Worm (Caenorhabditis elegans) whole organism, L4 larva: ENCODE measurements around the gene F44E2.3.

Experiments
- F10B5.3 ChIP-seq: sonication (generic microtip); optimal IDR thresholded peaks from 2 replicates; lab custom pipeline; 2016; ENCODE audit warnings: mild to moderate bottlenecking, missing genetic modification characterization, missing compliant biosample characterization
- F49E8.2 ChIP-seq: sonication (generic microtip); optimal IDR thresholded peaks from 2 replicates; lab custom pipeline; 2016; ENCODE audit warnings: missing compliant biosample characterization, mild to moderate bottlenecking, missing genetic modification characterization, borderline replicate concordance
- R02D3.7 ChIP-seq: fragments of 150-350 bp; sonication (generic microtip); optimal IDR thresholded peaks from 3 replicates; lab custom pipeline; 2014; ENCODE audit warnings: missing biosample characterization, missing genetic modification characterization
- T26A8.4 ChIP-seq: fragments of 200-800 bp; sonication (Bioruptor generic); IDR thresholded peaks from 2 replicates; pipeline ENCODE4 v1.3.6; 2022; ENCODE audit warnings: missing genetic modification characterization, missing compliant biosample characterization
- Y105C5A.15 ChIP-seq: fragments of 200-800 bp; sonication (Bioruptor generic); IDR thresholded peaks from 2 replicates; pipeline ENCODE4 v1.3.6; 2022; ENCODE audit warnings: missing genetic modification characterization, missing compliant biosample characterization
- ZK337.2 ChIP-seq: fragments of 200-800 bp; sonication (Bioruptor generic); IDR thresholded peaks from 2 replicates; pipeline ENCODE4 v1.3.6; 2022; ENCODE audit warnings: missing genetic modification reagents, missing genetic modification characterization, missing compliant biosample characterization
- aha-1 ChIP-seq: fragments of 150-350 bp; peaks from one replicate; lab custom pipeline; 2014; ENCODE audit warnings: missing biosample characterization, missing genetic modification characterization
- ama-1 ChIP-seq: fragments of 150-350 bp; optimal IDR thresholded peaks from 2 replicates; lab custom pipeline; 2014; ENCODE audit warnings: inconsistent platforms, mixed read lengths
- arid-1 ChIP-seq: fragments of 200-800 bp; sonication (Bioruptor generic); conservative IDR thresholded peaks from 2 replicates; pipeline ENCODE4 v1.3.6; 2022; ENCODE audit warnings: missing genetic modification reagents, missing genetic modification characterization, missing compliant biosample characterization
- attf-4 ChIP-seq: sonication (generic microtip); optimal IDR thresholded peaks from 3 replicates; lab custom pipeline; 2017; ENCODE audit warnings: missing biosample characterization, missing genetic modification characterization
- ceh-28 ChIP-seq: fragments of 150-350 bp; optimal IDR thresholded peaks from 2 replicates; lab custom pipeline; 2014; ENCODE audit warnings: missing biosample characterization, missing genetic modification reagents, missing genetic modification characterization
- ceh-32 ChIP-seq: sonication (generic microtip); optimal IDR thresholded peaks from 2 replicates; lab custom pipeline; 2016; ENCODE audit warnings: mild to moderate bottlenecking, missing genetic modification characterization, missing compliant biosample characterization; ENCODE audit not compliant: poor library complexity
- ceh-44 ChIP-seq: fragments of 200-800 bp; sonication (Bioruptor generic); IDR thresholded peaks from 2 replicates; pipeline ENCODE4 v1.3.6; 2022; ENCODE audit warnings: missing genetic modification reagents, missing genetic modification characterization, missing compliant biosample characterization
- ctbp-1 ChIP-seq: fragments of 200-800 bp; sonication (Bioruptor generic); IDR thresholded peaks from 2 replicates; pipeline ENCODE4 v1.3.6; 2022; ENCODE audit warnings: missing genetic modification reagents, missing genetic modification characterization, missing compliant biosample characterization
- daf-12 ChIP-seq: fragments of 150-350 bp; optimal IDR thresholded peaks from 2 replicates; lab custom pipeline; 2014; ENCODE audit warnings: missing biosample characterization, missing genetic modification reagents, missing genetic modification characterization
- daf-16 ChIP-seq, 3 experiments: sonication (generic microtip); optimal IDR thresholded peaks; 2 replicates each; lab custom pipeline; 2016 to 2017; ENCODE audit warnings: missing genetic modification characterization in 3 of 3, missing genetic modification reagents in 3 of 3, mild to moderate bottlenecking in 2 of 3, missing compliant biosample characterization in 2 of 3, missing biosample characterization in 1 of 3, moderate library complexity in 1 of 3
- dmd-8 ChIP-seq: fragments of 200-800 bp; sonication (Bioruptor generic); IDR thresholded peaks from 2 replicates; pipeline ENCODE4 v1.3.6; 2022; ENCODE audit warnings: missing genetic modification characterization, missing compliant biosample characterization
- dpl-1 ChIP-seq: fragments of 150-350 bp; optimal IDR thresholded peaks from 2 replicates; lab custom pipeline; 2014; ENCODE audit warnings: missing biosample characterization, missing genetic modification reagents, missing genetic modification characterization
- duxl-1 ChIP-seq: sonication (generic microtip); optimal IDR thresholded peaks from 2 replicates; lab custom pipeline; 2016; ENCODE audit warnings: mild to moderate bottlenecking, missing genetic modification characterization, moderate library complexity, missing compliant biosample characterization; ENCODE audit not compliant: poor library complexity
- egl-27 ChIP-seq: sonication (generic microtip); optimal IDR thresholded peaks from 3 replicates; lab custom pipeline; 2017; ENCODE audit warnings: missing biosample characterization, missing genetic modification reagents, missing genetic modification characterization
- egl-43 ChIP-seq: fragments of 200-800 bp; sonication (Bioruptor generic); IDR thresholded peaks from 2 replicates; pipeline ENCODE4 v1.3.6; 2022; ENCODE audit warnings: missing genetic modification reagents, missing genetic modification characterization, missing compliant biosample characterization
- fkh-10 ChIP-seq: fragments of 150-350 bp; optimal IDR thresholded peaks from 2 replicates; lab custom pipeline; 2014; ENCODE audit warnings: missing biosample characterization, missing genetic modification reagents, missing genetic modification characterization
- fos-1 ChIP-seq: fragments of 150-350 bp; optimal IDR thresholded peaks from 2 replicates; lab custom pipeline; 2014; ENCODE audit warnings: missing biosample characterization, missing genetic modification characterization
- hlh-30 ChIP-seq: sonication (generic microtip); optimal IDR thresholded peaks from 2 replicates; lab custom pipeline; 2017; ENCODE audit warnings: antibody characterized with exemption, mild to moderate bottlenecking, missing genetic modification characterization, missing compliant biosample characterization; ENCODE audit not compliant: insufficient read depth
- hmg-1.1 ChIP-seq: fragments of 200-800 bp; sonication (Bioruptor generic); IDR thresholded peaks from 2 replicates; pipeline ENCODE4 v1.3.6; 2022; ENCODE audit warnings: missing genetic modification reagents, missing genetic modification characterization, missing compliant biosample characterization
- lin-38 ChIP-seq: fragments of 200-800 bp; sonication (Bioruptor generic); IDR thresholded peaks from 2 replicates; pipeline ENCODE4 v1.3.6; 2022; ENCODE audit warnings: missing genetic modification reagents, missing genetic modification characterization, missing compliant biosample characterization
- lin-39 ChIP-seq: fragments of 150-350 bp; optimal IDR thresholded peaks from 2 replicates; lab custom pipeline; 2014; ENCODE audit warnings: missing biosample characterization, missing genetic modification reagents, missing genetic modification characterization
- lsy-2 ChIP-seq, 2 experiments: fragments of 150-350 bp in 1 of 2; sonication (generic microtip) in 1 of 2; optimal IDR thresholded peaks; 2 replicates each; lab custom pipeline; 2014 to 2017; ENCODE audit warnings: missing biosample characterization in 2 of 2, missing genetic modification characterization in 2 of 2
- madf-9 ChIP-seq: fragments of 200-800 bp; sonication (Bioruptor generic); conservative IDR thresholded peaks from 2 replicates; pipeline ENCODE4 v1.3.6; 2022; ENCODE audit warnings: missing genetic modification reagents, missing genetic modification characterization, missing compliant biosample characterization
- mdl-1 ChIP-seq, 2 experiments: fragments of 150-350 bp in 1 of 2; sonication (generic microtip) in 1 of 2; optimal IDR thresholded peaks; 2 replicates each; lab custom pipeline; 2014 to 2017; ENCODE audit warnings: missing biosample characterization in 2 of 2, missing genetic modification characterization in 2 of 2
- mdt-29 ChIP-seq: fragments of 200-800 bp; sonication (Bioruptor generic); IDR thresholded peaks from 2 replicates; pipeline ENCODE4 v1.3.6; 2022; ENCODE audit warnings: missing genetic modification reagents, missing genetic modification characterization, missing compliant biosample characterization
- mep-1 ChIP-seq: fragments of 150-350 bp; sonication (generic microtip); optimal IDR thresholded peaks from 3 replicates; lab custom pipeline; 2014; ENCODE audit warnings: missing biosample characterization, missing genetic modification characterization
- nhr-111 ChIP-seq: fragments of 200-800 bp; sonication (Bioruptor generic); optimal IDR thresholded peaks from 2 replicates; lab custom pipeline; 2018; ENCODE audit warnings: mild to moderate bottlenecking, missing genetic modification characterization, missing compliant biosample characterization
- nhr-48 ChIP-seq: sonication (generic microtip); optimal IDR thresholded peaks from 2 replicates; lab custom pipeline; 2016; ENCODE audit warnings: mild to moderate bottlenecking, missing genetic modification characterization, missing compliant biosample characterization
- nhr-76 ChIP-seq: fragments of 150-350 bp; optimal IDR thresholded peaks from 2 replicates; lab custom pipeline; 2014; ENCODE audit warnings: missing biosample characterization, missing genetic modification characterization
- nhr-77 ChIP-seq: fragments of 150-350 bp; optimal IDR thresholded peaks from 2 replicates; lab custom pipeline; 2014; ENCODE audit warnings: missing biosample characterization, missing genetic modification characterization
- pqm-1 ChIP-seq: sonication (generic microtip); optimal IDR thresholded peaks from 2 replicates; lab custom pipeline; 2017; ENCODE audit warnings: missing biosample characterization, missing genetic modification characterization
- rbr-2 ChIP-seq: sonication (generic microtip); optimal IDR thresholded peaks from 2 replicates; lab custom pipeline; 2016; ENCODE audit warnings: missing genotype, missing genetic modification characterization, missing compliant biosample characterization
- saeg-2 ChIP-seq: fragments of 200-800 bp; sonication (Bioruptor generic); IDR thresholded peaks from 2 replicates; pipeline ENCODE4 v1.3.6; 2022; ENCODE audit warnings: missing genetic modification reagents, missing genetic modification characterization, missing compliant biosample characterization
- set-16 ChIP-seq: fragments of 200-800 bp; sonication (Bioruptor generic); IDR thresholded peaks from 2 replicates; pipeline ENCODE4 v1.3.6; 2022; ENCODE audit warnings: missing genetic modification reagents, missing genetic modification characterization, missing compliant biosample characterization
- snpc-1.2 ChIP-seq: fragments of 200-800 bp; sonication (Bioruptor generic); IDR thresholded peaks from 2 replicates; pipeline ENCODE4 v1.3.6; 2022; ENCODE audit warnings: missing genetic modification reagents, missing genetic modification characterization, missing compliant biosample characterization
- spr-1 ChIP-seq: sonication (generic microtip); optimal IDR thresholded peaks from 2 replicates; lab custom pipeline; 2016; ENCODE audit warnings: mild to moderate bottlenecking, missing genetic modification characterization, missing compliant biosample characterization
- spr-3 ChIP-seq: fragments of 200-800 bp; sonication (Bioruptor generic); optimal IDR thresholded peaks from 2 replicates; lab custom pipeline; 2018; ENCODE audit warnings: mild to moderate bottlenecking, missing genetic modification characterization, missing compliant biosample characterization
- tag-97 ChIP-seq: fragments of 200-800 bp; sonication (Bioruptor generic); IDR thresholded peaks from 2 replicates; pipeline ENCODE4 v1.3.6; 2022; ENCODE audit warnings: missing genetic modification characterization, missing compliant biosample characterization
- zfp-2 ChIP-seq: sonication (generic microtip); optimal IDR thresholded peaks from 2 replicates; lab custom pipeline; 2016; ENCODE audit warnings: mild to moderate bottlenecking, missing genetic modification characterization, missing compliant biosample characterization
- zip-11 ChIP-seq: fragments of 200-800 bp; sonication (Bioruptor generic); IDR thresholded peaks from 2 replicates; pipeline ENCODE4 v1.3.6; 2022; ENCODE audit warnings: missing genetic modification characterization, missing compliant biosample characterization
- zip-2 ChIP-seq: fragments of 150-350 bp; optimal IDR thresholded peaks from 2 replicates; lab custom pipeline; 2014; ENCODE audit warnings: missing biosample characterization, missing genetic modification characterization
- ztf-11 ChIP-seq: fragments of 150-350 bp; optimal IDR thresholded peaks from 2 replicates; lab custom pipeline; 2014; ENCODE audit warnings: missing biosample characterization, missing genetic modification characterization

Gene F44E2.3

DNA sequence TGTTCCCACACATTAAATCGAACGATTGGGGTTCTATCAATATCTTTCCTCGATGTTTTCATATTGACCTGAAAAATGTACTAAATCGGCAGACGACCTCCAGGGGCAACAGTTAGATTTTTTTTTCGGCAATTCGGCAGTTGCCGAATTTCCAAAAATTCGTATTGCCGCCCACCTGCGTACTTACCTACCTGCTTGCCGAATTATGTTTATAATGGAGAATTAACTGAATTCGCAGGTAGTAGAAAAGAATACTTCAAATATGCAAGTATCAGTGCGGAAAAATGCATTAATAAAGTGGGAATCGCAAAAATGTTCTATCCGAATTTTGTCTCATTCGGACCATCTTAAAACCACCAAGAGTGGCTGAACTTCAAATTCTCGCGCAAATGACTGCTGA is 40.6 kb upstream of the F44E2.3 start:
- TF ChIP-seq aha-1 (tag; lab: Kevin White, UChicago) (peak; percentile 94), spr-1 (tag; lab: Kevin White, UChicago) (no peak)

DNA sequence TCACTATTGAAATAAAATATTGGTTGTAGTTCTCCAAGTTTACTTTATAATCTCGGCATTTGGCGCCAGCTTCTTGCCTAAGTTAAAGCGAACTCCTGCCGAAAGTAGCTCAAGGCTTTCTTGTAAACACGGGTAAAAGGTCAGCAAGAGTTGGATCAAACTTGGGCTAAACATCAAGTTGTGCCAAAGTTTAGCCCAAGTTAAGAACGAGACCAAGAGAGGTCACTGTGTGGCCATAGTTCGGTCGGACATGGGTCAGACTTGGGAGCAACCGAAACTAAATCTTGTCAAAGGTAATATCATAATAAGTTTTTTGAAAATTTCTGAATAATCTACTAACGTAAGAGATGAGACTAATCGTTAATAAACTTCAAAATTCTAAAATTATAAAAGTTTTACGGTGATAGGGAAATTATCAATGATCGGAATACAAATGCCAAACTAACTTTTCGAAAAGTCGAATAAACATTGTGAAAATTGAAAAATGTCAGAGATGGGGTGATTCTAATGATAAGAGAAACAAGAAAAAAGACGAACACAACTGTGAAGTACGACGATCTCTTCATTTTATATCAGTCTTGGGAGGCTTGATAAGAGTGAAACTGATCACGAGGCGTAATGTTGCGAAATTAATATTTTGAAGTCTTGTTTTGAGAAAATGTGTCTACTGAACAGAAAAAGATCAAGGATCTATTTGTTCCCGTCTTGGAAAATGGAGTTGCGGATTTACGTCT is 39.0 kb upstream of the F44E2.3 start:
- TF ChIP-seq T26A8.4 (peak; percentile 43), nhr-48 (tag; lab: Kevin White, UChicago) (no peak), fos-1 (no peak), ZK337.2 (GFP tag; lab: Robert Waterston, UW) (no peak), snpc-1.2 (no peak), spr-1 (tag; lab: Kevin White, UChicago) (no peak), attf-4 (no peak), fkh-10 (GFP tag; lab: Kevin White, UChicago) (no peak), nhr-111 (GFP tag; lab: Kevin White, UChicago) (no peak), zip-11 (GFP tag; lab: Robert Waterston, UW) (no peak), rbr-2 (tag; lab: Kevin White, UChicago) (no peak), hmg-1.1 (GFP tag; lab: Robert Waterston, UW) (no peak), madf-9 (GFP tag; lab: Robert Waterston, UW) (no peak; the same call in 1 of the 2 replicates), daf-12 (tag; lab: Kevin White, UChicago) (no peak), ama-1 (lab: Kevin White, UChicago) (peak; percentile 85), aha-1 (tag; lab: Kevin White, UChicago) (peak; percentile 8), tag-97 (no peak), nhr-76 (tag; lab: Kevin White, UChicago) (no peak), egl-43 (GFP tag; lab: Robert Waterston, UW) (no peak), mdt-29 (no peak), R02D3.7 (no peak), nhr-77 (tag; lab: Kevin White, UChicago) (peak; percentile 84), duxl-1 (no peak), ceh-44 (no peak), arid-1 (no peak), F49E8.2 (tag; lab: Kevin White, UChicago) (no peak), set-16 (GFP tag; lab: Robert Waterston, UW) (no peak), dmd-8 (GFP tag; lab: Robert Waterston, UW) (0 out of 2 replicates have a peak, but pooled peaks have one; percentile 54), lin-39 (tag; lab: Kevin White, UChicago) (no peak), lsy-2 (tag; optimal IDR thresholded peaks at IDR 0.05; lab: Kevin White, UChicago) (peak in 1 of 2 experiments; percentile 70), dpl-1 (GFP tag; lab: Kevin White, UChicago) (peak; percentile 33), spr-3 (GFP tag; lab: Kevin White, UChicago) (no peak), Y105C5A.15 (GFP tag; lab: Robert Waterston, UW) (no peak), egl-27 (tag; lab: Kevin White, UChicago) (no peak), saeg-2 (no peak), daf-16 (GFP tag; optimal IDR thresholded peaks at IDR 0.05; lab: Kevin White, UChicago) (no peak), daf-16 (tag; optimal IDR thresholded peaks at IDR 0.05; lab: Kevin White, UChicago) (peak; percentile 96), mdl-1 (tag; optimal IDR thresholded peaks at IDR 0.05; lab: Kevin White, UChicago) (peak in 1 of 2 experiments; percentile 67), ztf-11 (tag; lab: Kevin White, UChicago) (no peak), zfp-2 (no peak), hlh-30 (tag; lab: Kevin White, UChicago) (peak; percentile 74), ceh-32 (tag; lab: Kevin White, UChicago) (no peak), ceh-28 (tag; lab: Kevin White, UChicago) (no peak), zip-2 (tag; lab: Kevin White, UChicago) (no peak), mep-1 (peak; percentile 61), ctbp-1 (GFP tag; lab: Robert Waterston, UW) (no peak), pqm-1 (tag; lab: Kevin White, UChicago) (peak; percentile 89), lin-38 (GFP tag; lab: Robert Waterston, UW) (no peak), F10B5.3 (tag; lab: Kevin White, UChicago) (no peak)
